Worm (Caenorhabditis elegans) whole organism, mixed stage, embryonic: ENCODE measurements around the gene fbxb-95.

ENCODE experiments used
- M03D4.4 ChIP-seq: sonication (generic microtip); optimal IDR thresholded peaks from 2 replicates; lab custom pipeline; 2017; ENCODE audit warnings: mild to moderate bottlenecking, missing genetic modification characterization, missing compliant biosample characterization
- bed-3 ChIP-seq: fragments of 200-800 bp; sonication (Bioruptor generic); optimal IDR thresholded peaks from 3 replicates; lab custom pipeline; 2018; ENCODE audit warnings: mild to moderate bottlenecking, missing genetic modification characterization, moderate library complexity, missing compliant biosample characterization
- blmp-1 ChIP-seq: fragments of 150-350 bp; optimal IDR thresholded peaks from 2 replicates; lab custom pipeline; 2014; ENCODE audit warnings: missing biosample characterization, missing genetic modification characterization
- ceh-39 ChIP-seq: fragments of 150-350 bp; optimal IDR thresholded peaks from 2 replicates; lab custom pipeline; 2014; ENCODE audit warnings: missing biosample characterization, missing genetic modification characterization
- ceh-43 ChIP-seq: fragments of 200-800 bp; sonication (Bioruptor generic); optimal IDR thresholded peaks from 2 replicates; lab custom pipeline; 2018; ENCODE audit warnings: mild to moderate bottlenecking, missing genetic modification characterization, moderate library complexity, missing compliant biosample characterization
- ceh-83 ChIP-seq: fragments of 200-800 bp; sonication (Bioruptor generic); optimal IDR thresholded peaks from 2 replicates; lab custom pipeline; 2018; ENCODE audit warnings: mild to moderate bottlenecking, missing genetic modification characterization, missing compliant biosample characterization
- ces-1 ChIP-seq: fragments of 150-350 bp; optimal IDR thresholded peaks from 2 replicates; lab custom pipeline; 2014; ENCODE audit warnings: missing biosample characterization, missing genetic modification reagents, missing genetic modification characterization
- elt-1 ChIP-seq: sonication (generic microtip); optimal IDR thresholded peaks from 2 replicates; lab custom pipeline; 2017; ENCODE audit warnings: missing genetic modification characterization, mild to moderate bottlenecking, missing compliant biosample characterization, antibody characterized with exemption, moderate library complexity, borderline replicate concordance; ENCODE audit not compliant: insufficient read depth
- elt-3 ChIP-seq: fragments of 150-350 bp; optimal IDR thresholded peaks from 2 replicates; lab custom pipeline; 2014; ENCODE audit warnings: missing biosample characterization, missing genetic modification characterization
- flh-1 ChIP-seq: fragments of 200-800 bp; sonication (Bioruptor generic); optimal IDR thresholded peaks from 2 replicates; lab custom pipeline; 2018; ENCODE audit warnings: mild to moderate bottlenecking, missing genetic modification characterization, moderate library complexity, missing compliant biosample characterization
- ham-2 ChIP-seq: fragments of 200-800 bp; sonication (Bioruptor generic); optimal IDR thresholded peaks from 2 replicates; lab custom pipeline; 2018; ENCODE audit warnings: mild to moderate bottlenecking, missing genetic modification characterization, missing compliant biosample characterization
- hlh-1 ChIP-seq: fragments of 150-350 bp; optimal IDR thresholded peaks from 2 replicates; lab custom pipeline; 2014; ENCODE audit warnings: missing biosample characterization, missing genetic modification reagents, missing genetic modification characterization
- lin-13 ChIP-seq: fragments of 150-350 bp; optimal IDR thresholded peaks from 2 replicates; lab custom pipeline; 2014; ENCODE audit warnings: missing biosample characterization, missing genetic modification characterization
- lin-32 ChIP-seq: fragments of 200-800 bp; sonication (Bioruptor generic); optimal IDR thresholded peaks from 2 replicates; lab custom pipeline; 2018; ENCODE audit warnings: mild to moderate bottlenecking, missing genetic modification characterization, missing compliant biosample characterization
- lsy-2 ChIP-seq: fragments of 150-350 bp; optimal IDR thresholded peaks from 2 replicates; lab custom pipeline; 2014; ENCODE audit warnings: missing biosample characterization, missing genetic modification characterization
- mab-5 ChIP-seq: fragments of 150-350 bp; optimal IDR thresholded peaks from 2 replicates; lab custom pipeline; 2014; ENCODE audit warnings: missing biosample characterization, missing genetic modification characterization
- mep-1 ChIP-seq: fragments of 150-350 bp; optimal IDR thresholded peaks from 2 replicates; lab custom pipeline; 2017; ENCODE audit warnings: missing biosample characterization, missing genetic modification reagents, missing genetic modification characterization, inconsistent platforms
- nhr-12 ChIP-seq: fragments of 150-350 bp; optimal IDR thresholded peaks from 2 replicates; lab custom pipeline; 2014; ENCODE audit warnings: missing biosample characterization, missing genetic modification characterization
- nhr-2 ChIP-seq: fragments of 150-350 bp; optimal IDR thresholded peaks from 2 replicates; lab custom pipeline; 2014; ENCODE audit warnings: missing biosample characterization, missing genetic modification characterization
- nhr-237 ChIP-seq: fragments of 150-350 bp; optimal IDR thresholded peaks from 2 replicates; lab custom pipeline; 2014; ENCODE audit warnings: missing biosample characterization, missing genetic modification characterization
- nhr-28 ChIP-seq: fragments of 150-350 bp; optimal IDR thresholded peaks from 2 replicates; lab custom pipeline; 2014; ENCODE audit warnings: missing biosample characterization, missing genetic modification characterization
- pha-4 ChIP-seq: fragments of 150-350 bp; optimal IDR thresholded peaks from 2 replicates; lab custom pipeline; 2018; ENCODE audit warnings: missing biosample characterization, missing genetic modification reagents, missing genetic modification characterization
- sem-2 ChIP-seq: fragments of 200-800 bp; sonication (Bioruptor generic); optimal IDR thresholded peaks from 2 replicates; lab custom pipeline; 2018; ENCODE audit warnings: mild to moderate bottlenecking, missing genetic modification characterization, missing compliant biosample characterization
- sptf-1 ChIP-seq: sonication (generic microtip); optimal IDR thresholded peaks from 2 replicates; lab custom pipeline; 2017; ENCODE audit warnings: mild to moderate bottlenecking, missing genetic modification characterization, moderate library complexity, missing compliant biosample characterization
- tbx-8 ChIP-seq: fragments of 200-800 bp; sonication (Bioruptor generic); optimal IDR thresholded peaks from 2 replicates; lab custom pipeline; 2018; ENCODE audit warnings: mild to moderate bottlenecking, missing genetic modification characterization, moderate library complexity, missing compliant biosample characterization
- unc-39 ChIP-seq: fragments of 150-350 bp; optimal IDR thresholded peaks from 2 replicates; lab custom pipeline; 2014; ENCODE audit warnings: missing biosample characterization, missing genetic modification characterization
- unc-62 ChIP-seq: fragments of 150-350 bp; optimal IDR thresholded peaks from 2 replicates; lab custom pipeline; 2014; ENCODE audit warnings: missing biosample characterization, missing genetic modification reagents, missing genetic modification characterization
- zip-8 ChIP-seq: fragments of 150-350 bp; optimal IDR thresholded peaks from 2 replicates; lab custom pipeline; 2014; ENCODE audit warnings: missing biosample characterization, missing genetic modification characterization
- ztf-11 ChIP-seq: fragments of 150-350 bp; optimal IDR thresholded peaks from 2 replicates; lab custom pipeline; 2014; ENCODE audit warnings: missing biosample characterization, missing genetic modification characterization

Gene fbxb-95

DNA sequence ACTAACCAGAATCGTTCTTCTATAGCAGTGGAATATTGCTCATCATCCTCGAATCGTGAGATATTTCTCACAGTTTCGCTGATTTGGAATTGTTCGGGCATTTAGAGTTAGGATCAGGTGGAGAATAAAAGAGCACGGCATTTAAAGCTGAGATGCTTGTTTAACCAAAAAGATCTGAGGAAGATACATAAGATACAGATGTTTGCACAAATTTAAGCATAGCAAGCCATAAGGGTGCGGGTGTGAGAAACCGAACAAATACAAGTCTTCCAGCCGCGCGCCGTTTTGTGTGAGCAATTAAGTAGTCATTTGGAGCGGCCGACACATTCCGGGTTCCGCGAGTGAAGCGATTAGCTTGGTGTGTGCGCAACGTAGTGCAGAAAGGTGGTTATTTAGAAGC lies 32.2 kb downstream of the fbxb-95 start, which contains the start of gene math-7:
Gene math-7 (minus strand): TSS at position 101 of the 400 bp plus-strand sequence.
- TF ChIP-seq lsy-2 (tag; lab: Kevin White, UChicago) (no peak), lin-13 (no peak), M03D4.4 (tag; lab: Kevin White, UChicago) (no peak), ceh-83 (no peak), pha-4 (tag; lab: Kevin White, UChicago) (no peak), mep-1 (tag; lab: Kevin White, UChicago) (no peak), ceh-39 (no peak), unc-62 (no peak), bed-3 (GFP tag; lab: Kevin White, UChicago) (no peak)

ce11 chrII:1889071-1889470 lies 34.9 kb downstream of the fbxb-95 start, which contains the start of gene math-8:
Gene math-8, minus strand, starts transcription at chrII:1889171.
- TF ChIP-seq mep-1 (tag; lab: Kevin White, UChicago): no peak
- no peak for TF ChIP-seq unc-39 (tag; lab: Kevin White, UChicago)
- no peak for TF ChIP-seq ceh-43
- no peak for TF ChIP-seq lsy-2 (tag; lab: Kevin White, UChicago)
- TF ChIP-seq tbx-8: no peak
- no peak for TF ChIP-seq pha-4 (tag; lab: Kevin White, UChicago)
- TF ChIP-seq ces-1 (GFP tag; lab: Kevin White, UChicago): no peak
- no peak for TF ChIP-seq ceh-83
- TF ChIP-seq unc-62: no peak
- TF ChIP-seq nhr-2 (tag; lab: Kevin White, UChicago): no peak
- no peak for TF ChIP-seq flh-1 (GFP tag; lab: Kevin White, UChicago)
- TF ChIP-seq sem-2 (GFP tag; lab: Kevin White, UChicago): no peak
- no peak for TF ChIP-seq elt-3 (tag; lab: Kevin White, UChicago)
- no peak for TF ChIP-seq nhr-12 (tag; lab: Kevin White, UChicago)
- no peak for TF ChIP-seq blmp-1
- TF ChIP-seq ceh-39: no peak
- TF ChIP-seq lin-13: no peak

- TF ChIP-seq nhr-237: no peak
- no peak for TF ChIP-seq sptf-1
- TF ChIP-seq ceh-43: no peak
- TF ChIP-seq ceh-83: no peak
- TF ChIP-seq ham-2 (GFP tag; lab: Kevin White, UChicago): no peak
- TF ChIP-seq zip-8 (tag; lab: Kevin White, UChicago): no peak
- no peak for TF ChIP-seq elt-1 (tag; lab: Kevin White, UChicago)
- no peak for TF ChIP-seq bed-3 (GFP tag; lab: Kevin White, UChicago)
- no peak for TF ChIP-seq ztf-11
Measured at ce11 chrII:1890682-1891081, 36.5 kb downstream of the fbxb-95 start, which contains the start of gene math-9. Gene math-9, minus strand, starts transcription at chrII:1890782.

ce11 chrII:1893912-1894311 lies 39.7 kb downstream of the fbxb-95 start, which contains the start of gene C16C4.1:
Gene C16C4.1, plus strand, starts transcription at chrII:1894212.
- no peak for TF ChIP-seq ceh-83
- no peak for TF ChIP-seq sptf-1
- TF ChIP-seq bed-3 (GFP tag; lab: Kevin White, UChicago): no peak
- no peak for TF ChIP-seq hlh-1
- no peak for TF ChIP-seq unc-39 (tag; lab: Kevin White, UChicago)
- no peak for TF ChIP-seq nhr-28 (tag; lab: Kevin White, UChicago)
- TF ChIP-seq ceh-43: no peak
- no peak for TF ChIP-seq zip-8 (tag; lab: Kevin White, UChicago)
- TF ChIP-seq mab-5 (tag; lab: Kevin White, UChicago): no peak
- TF ChIP-seq nhr-12 (tag; lab: Kevin White, UChicago): no peak
- TF ChIP-seq nhr-2 (tag; lab: Kevin White, UChicago): no peak
- no peak for TF ChIP-seq mep-1 (tag; lab: Kevin White, UChicago)
- no peak for TF ChIP-seq M03D4.4 (tag; lab: Kevin White, UChicago)

DNA sequence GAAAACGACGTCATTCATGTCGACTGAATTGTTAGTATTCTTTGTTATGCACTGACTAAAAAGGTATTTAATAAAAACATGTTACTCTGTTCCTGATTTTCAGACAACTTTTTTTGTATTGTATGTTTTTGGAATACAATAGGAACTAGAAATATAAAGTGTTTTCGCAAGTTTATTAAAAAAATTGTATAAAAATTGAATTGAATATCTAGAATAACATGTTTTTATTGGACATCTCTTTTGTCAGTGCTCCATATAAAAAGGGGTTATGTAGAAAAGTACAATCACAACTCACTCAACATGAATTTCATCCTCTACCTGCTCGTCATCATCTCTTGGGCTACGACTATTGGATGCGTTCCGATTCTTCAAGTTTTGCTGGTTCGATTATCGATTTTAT lies 41.1 kb downstream of the fbxb-95 start, which contains the start of gene C46F9.5:
Gene C46F9.5 (plus strand): TSS at position 301 of the 400 bp plus-strand sequence.
- TF ChIP-seq nhr-28 (tag; lab: Kevin White, UChicago) (no peak), elt-1 (tag; lab: Kevin White, UChicago) (no peak), ces-1 (GFP tag; lab: Kevin White, UChicago) (no peak), zip-8 (tag; lab: Kevin White, UChicago) (no peak), mab-5 (tag; lab: Kevin White, UChicago) (no peak), lin-32 (GFP tag; lab: Kevin White, UChicago) (no peak), lin-13 (no peak), nhr-12 (tag; lab: Kevin White, UChicago) (no peak)
